Fruit fly (Drosophila melanogaster): ENCODE results near the gene Ugt302C1.

Ugt302C1 gene

DNA sequence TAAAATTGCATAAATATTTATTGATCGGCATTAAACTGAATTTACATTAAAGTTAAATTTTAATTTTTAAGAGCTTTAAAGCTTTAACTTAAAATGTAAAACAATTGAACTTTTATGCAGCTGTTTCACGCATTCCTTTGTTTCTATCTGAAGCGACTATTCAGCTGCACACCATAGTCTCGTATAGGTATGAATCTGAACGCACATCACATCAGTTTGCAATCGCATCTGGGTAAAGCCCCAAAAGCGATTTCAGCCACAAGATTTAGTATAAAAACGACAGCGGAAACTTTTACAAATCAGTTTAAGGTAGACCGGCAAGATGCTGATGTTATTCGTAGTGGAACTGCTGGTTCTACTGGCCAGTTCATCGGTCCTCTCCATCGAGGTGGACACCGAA, 4.0 kb downstream of the Ugt302C1 start, which contains the start of gene CG4757:
Gene CG4757, plus strand, starts transcription at position 301 of the 400 bp plus-strand sequence.
- no peak for TF ChIP-seq Dif (GFP tag; optimal IDR thresholded peaks at IDR 0.05; ENCODE audit: partially characterized antibody)
- no peak for TF ChIP-seq sv (GFP tag; optimal IDR thresholded peaks at IDR 0.05)
- TF ChIP-seq HLH106 (tag; optimal IDR thresholded peaks at IDR 0.05) = no peak
- TF ChIP-seq OdsH (GFP tag; optimal IDR thresholded peaks at IDR 0.05) = no peak
- TF ChIP-seq Dfd (GFP tag; optimal IDR thresholded peaks at IDR 0.05) = no peak
- no peak for TF ChIP-seq lola (GFP tag; optimal IDR thresholded peaks at IDR 0.05)
- no peak for TF ChIP-seq tai (GFP tag; optimal IDR thresholded peaks at IDR 0.05)
- TF ChIP-seq Rel (GFP tag; optimal IDR thresholded peaks at IDR 0.05) = no peak
- no peak for TF ChIP-seq Rel (tag; optimal IDR thresholded peaks at IDR 0.05)
- TF ChIP-seq CG32264 (GFP tag; optimal IDR thresholded peaks at IDR 0.05) = no peak
- TF ChIP-seq dmrt93B (GFP tag; optimal IDR thresholded peaks at IDR 0.05) = no peak
- TF ChIP-seq Abd-B (GFP tag; optimal IDR thresholded peaks at IDR 0.05) = no peak
- no peak for TF ChIP-seq pan (optimal IDR thresholded peaks at IDR 0.05)

- TF ChIP-seq ey (GFP tag; optimal IDR thresholded peaks at IDR 0.05) (no peak), tai (GFP tag; optimal IDR thresholded peaks at IDR 0.05) (no peak), Hr83 (GFP tag; optimal IDR thresholded peaks at IDR 0.05; ENCODE audit: poor library complexity, severe bottlenecking) (no peak), br (GFP tag; optimal IDR thresholded peaks at IDR 0.05) (no peak), jim (GFP tag; optimal IDR thresholded peaks at IDR 0.05) (no peak), Sp1 (GFP tag; optimal IDR thresholded peaks at IDR 0.05) (no peak), OdsH (GFP tag; optimal IDR thresholded peaks at IDR 0.05) (no peak), psq (GFP tag; optimal IDR thresholded peaks at IDR 0.05) (no peak), h (GFP tag; optimal IDR thresholded peaks at IDR 0.05) (no peak)
Measured at dm6 chr3R:11165974-11166373, 9.1 kb downstream of the Ugt302C1 start, which contains the start of gene Ugt35E1. Ugt35E1 (minus strand) TSS chr3R:11166074.

- no peak for TF ChIP-seq jim (GFP tag; optimal IDR thresholded peaks at IDR 0.05)
- TF ChIP-seq CrebA (GFP tag; optimal IDR thresholded peaks at IDR 0.05; ENCODE audit: borderline replicate concordance) = no peak
- no peak for TF ChIP-seq rgr (GFP tag; optimal IDR thresholded peaks at IDR 0.05)
- no peak for TF ChIP-seq dmrt93B (GFP tag; optimal IDR thresholded peaks at IDR 0.05)
- no peak for TF ChIP-seq psq (GFP tag; optimal IDR thresholded peaks at IDR 0.05)
- no peak for TF ChIP-seq Hnf4 (GFP tag; optimal IDR thresholded peaks at IDR 0.05)
- no peak for TF ChIP-seq Sp1 (GFP tag; optimal IDR thresholded peaks at IDR 0.05)
- no peak for TF ChIP-seq Hr83 (GFP tag; optimal IDR thresholded peaks at IDR 0.05; ENCODE audit: poor library complexity, severe bottlenecking)
- TF ChIP-seq OdsH (GFP tag; optimal IDR thresholded peaks at IDR 0.05) = no peak
- no peak for TF ChIP-seq CG9705 (GFP tag; optimal IDR thresholded peaks at IDR 0.05)
- no peak for TF ChIP-seq h (GFP tag; optimal IDR thresholded peaks at IDR 0.05)
- no peak for TF ChIP-seq brk (GFP tag; optimal IDR thresholded peaks at IDR 0.05)
- TF ChIP-seq HLH106 (tag; optimal IDR thresholded peaks at IDR 0.05) = no peak
- TF ChIP-seq dsf (GFP tag; optimal IDR thresholded peaks at IDR 0.05; ENCODE audit: borderline replicate concordance) = no peak
- TF ChIP-seq Rel (GFP tag; optimal IDR thresholded peaks at IDR 0.05) = no peak
- no peak for TF ChIP-seq Rel (tag; optimal IDR thresholded peaks at IDR 0.05)
- TF ChIP-seq woc (GFP tag; optimal IDR thresholded peaks at IDR 0.05) = no peak
- no peak for TF ChIP-seq fru (GFP tag; optimal IDR thresholded peaks at IDR 0.05)
- TF ChIP-seq Dfd (GFP tag; optimal IDR thresholded peaks at IDR 0.05) = no peak
- no peak for TF ChIP-seq CG32264 (GFP tag; optimal IDR thresholded peaks at IDR 0.05)
- no peak for TF ChIP-seq pan (optimal IDR thresholded peaks at IDR 0.05)
Measured at dm6 chr3R:11167931-11168465, 11.1 kb downstream of the Ugt302C1 start, which contains the start of gene Ugt35E2. Ugt35E2 (minus strand) TSS chr3R:11167981.

DNA sequence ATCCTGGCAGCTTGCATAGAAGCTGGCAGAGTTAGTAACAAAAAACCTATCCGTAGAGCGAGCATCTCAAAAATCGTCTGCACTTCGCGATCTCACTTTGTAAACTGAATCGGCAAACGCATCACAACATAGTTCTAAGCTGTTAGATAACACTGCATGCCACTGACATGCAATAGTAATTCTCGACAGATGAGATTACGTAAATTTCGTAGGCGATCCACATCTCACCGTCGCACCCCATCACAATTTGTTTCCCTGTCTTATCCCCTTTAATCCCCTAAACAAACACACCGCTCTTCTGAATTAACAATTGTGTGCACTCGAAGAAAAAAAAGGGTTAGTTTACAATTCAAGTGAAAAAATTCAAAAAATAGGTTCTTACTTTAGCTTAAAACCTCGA, 13.2 kb downstream of the Ugt302C1 start, which contains the start of gene Ugt35B1:
Gene Ugt35B1, minus strand, starts transcription at position 101 of the 400 bp plus-strand sequence.
- TF ChIP-seq Myc (optimal IDR thresholded peaks at IDR 0.05) = no peak
- no peak for TF ChIP-seq usp (GFP tag; optimal IDR thresholded peaks at IDR 0.05)
- no peak for TF ChIP-seq Mio (GFP tag; optimal IDR thresholded peaks at IDR 0.05)
- no peak for TF ChIP-seq Hr78 (GFP tag; optimal IDR thresholded peaks at IDR 0.05)
- TF ChIP-seq sage (GFP tag; optimal IDR thresholded peaks at IDR 0.05) = no peak
- no peak for TF ChIP-seq CrebA (GFP tag; optimal IDR thresholded peaks at IDR 0.05; ENCODE audit: borderline replicate concordance)
- no peak for TF ChIP-seq woc (GFP tag; optimal IDR thresholded peaks at IDR 0.05)
- no peak for TF ChIP-seq dl (GFP tag; optimal IDR thresholded peaks at IDR 0.05; ENCODE audit: insufficient read depth in 1 of 2, partially characterized antibody in 2 of 2)
- no peak for TF ChIP-seq foxo (GFP tag; optimal IDR thresholded peaks at IDR 0.05)
- TF ChIP-seq fru (GFP tag; optimal IDR thresholded peaks at IDR 0.05) = no peak
- TF ChIP-seq OdsH (GFP tag; optimal IDR thresholded peaks at IDR 0.05) = no peak
- TF ChIP-seq Hnf4 (GFP tag; optimal IDR thresholded peaks at IDR 0.05) = no peak
- TF ChIP-seq tai (GFP tag; optimal IDR thresholded peaks at IDR 0.05) = no peak
- no peak for TF ChIP-seq CG32264 (GFP tag; optimal IDR thresholded peaks at IDR 0.05)
- no peak for TF ChIP-seq Hr83 (GFP tag; optimal IDR thresholded peaks at IDR 0.05; ENCODE audit: poor library complexity, severe bottlenecking)
- no peak for TF ChIP-seq Jra (GFP tag; optimal IDR thresholded peaks at IDR 0.05)
- TF ChIP-seq Abd-B (GFP tag; optimal IDR thresholded peaks at IDR 0.05) = no peak
- no peak for TF ChIP-seq rgr (GFP tag; optimal IDR thresholded peaks at IDR 0.05)
- TF ChIP-seq h (GFP tag; optimal IDR thresholded peaks at IDR 0.05) = no peak
